Worm (Caenorhabditis elegans) whole organism, L4 larva: Measurements from ENCODE around the gene Y67A10A.2.

Experiments
- ceh-20 ChIP-seq: fragments of 200-800 bp; sonication (Bioruptor generic); IDR thresholded peaks from 2 replicates; pipeline ENCODE4 v1.3.6; 2022; ENCODE audit warnings: missing genetic modification reagents, missing genetic modification characterization, missing compliant biosample characterization
- dmd-6 ChIP-seq: fragments of 200-800 bp; sonication (Bioruptor generic); IDR thresholded peaks from 2 replicates; pipeline ENCODE4 v1.3.6; 2022; ENCODE audit warnings: missing genetic modification reagents, missing genetic modification characterization, missing compliant biosample characterization
- jun-1 ChIP-seq: fragments of 150-350 bp; optimal IDR thresholded peaks from 2 replicates; lab custom pipeline; 2014; ENCODE audit warnings: missing biosample characterization, missing genetic modification reagents, missing genetic modification characterization
- lin-38 ChIP-seq: fragments of 200-800 bp; sonication (Bioruptor generic); IDR thresholded peaks from 2 replicates; pipeline ENCODE4 v1.3.6; 2022; ENCODE audit warnings: missing genetic modification reagents, missing genetic modification characterization, missing compliant biosample characterization
- pha-4 ChIP-seq, 2 experiments: fragments of 150-350 bp in 1 of 2; fragments of 200-800 bp in 1 of 2; sonication (Bioruptor generic) in 1 of 2; IDR thresholded peaks in 1 of 2; optimal IDR thresholded peaks in 1 of 2; 2 replicates each; pipeline versions ENCODE4 v1.3.6 to Lab custom; 2014 to 2022; ENCODE audit warnings: missing genetic modification characterization in 2 of 2, missing genetic modification reagents in 2 of 2, missing biosample characterization in 1 of 2, missing compliant biosample characterization in 1 of 2

ce11 chrIV:14385140-14385539 lies 47.3 kb downstream of the Y67A10A.2 start:
- no peak for TF ChIP-seq ceh-20 (GFP tag; lab: Robert Waterston, UW)
- no peak for TF ChIP-seq pha-4 (GFP tag; IDR thresholded peaks at IDR 0.05; lab: Robert Waterston, UW)
- TF ChIP-seq pha-4 (tag; optimal IDR thresholded peaks at IDR 0.05; lab: Kevin White, UChicago) = no peak
- TF ChIP-seq lin-38 (GFP tag; lab: Robert Waterston, UW) = no peak
- TF ChIP-seq jun-1 (tag; lab: Kevin White, UChicago) = no peak
- TF ChIP-seq dmd-6 = no peak
